Worm (Caenorhabditis elegans) whole organism, young adult: ENCODE measurements around the gene mys-1.

Source experiments
- ama-1 ChIP-seq, 3 experiments: fragments of 150-350 bp in 1 of 3; sonication (generic microtip) in 2 of 3; optimal IDR thresholded peaks; 2 replicates each; lab custom pipeline; 2014 to 2018; ENCODE audit warnings: missing biosample characterization in 2 of 3, missing genetic modification characterization in 2 of 3, missing genetic modification reagents in 2 of 3
- hrde-1 ChIP-seq: sonication (generic microtip); optimal IDR thresholded peaks from 2 replicates; lab custom pipeline; 2016; ENCODE audit warnings: missing genetic modification characterization, mild to moderate bottlenecking, missing compliant biosample characterization, moderate library complexity, missing genotype, missing genetic modification reagents, borderline replicate concordance
- hsf-1 ChIP-seq: fragments of 200-800 bp; sonication (Bioruptor generic); IDR thresholded peaks from 2 replicates; pipeline ENCODE4 v1.3.6; 2022; ENCODE audit warnings: missing genetic modification reagents, missing genetic modification characterization, missing compliant biosample characterization
- lin-26 ChIP-seq: fragments of 200-800 bp; sonication (Bioruptor generic); IDR thresholded peaks from 2 replicates; pipeline ENCODE4 v1.3.6; 2022; ENCODE audit warnings: missing genetic modification reagents, missing genetic modification characterization, missing compliant biosample characterization
- madf-10 ChIP-seq: sonication (generic microtip); optimal IDR thresholded peaks from 2 replicates; lab custom pipeline; 2016; ENCODE audit warnings: mild to moderate bottlenecking, missing genetic modification characterization, missing compliant biosample characterization
- nfya-1 ChIP-seq: sonication (generic microtip); optimal IDR thresholded peaks from 2 replicates; lab custom pipeline; 2017; ENCODE audit warnings: antibody characterized with exemption, missing compliant biosample characterization, missing genetic modification characterization, borderline replicate concordance; ENCODE audit not compliant: insufficient read depth
- repo-1 ChIP-seq: sonication (generic microtip); optimal IDR thresholded peaks from 2 replicates; lab custom pipeline; 2017; ENCODE audit warnings: mild to moderate bottlenecking, missing genetic modification characterization, missing compliant biosample characterization
- tbp1 ChIP-seq: fragments of 200-800 bp; sonication (Bioruptor generic); optimal IDR thresholded peaks from 2 replicates; lab custom pipeline; 2018; ENCODE audit warnings: mild to moderate bottlenecking, missing genetic modification characterization, missing compliant biosample characterization

DNA sequence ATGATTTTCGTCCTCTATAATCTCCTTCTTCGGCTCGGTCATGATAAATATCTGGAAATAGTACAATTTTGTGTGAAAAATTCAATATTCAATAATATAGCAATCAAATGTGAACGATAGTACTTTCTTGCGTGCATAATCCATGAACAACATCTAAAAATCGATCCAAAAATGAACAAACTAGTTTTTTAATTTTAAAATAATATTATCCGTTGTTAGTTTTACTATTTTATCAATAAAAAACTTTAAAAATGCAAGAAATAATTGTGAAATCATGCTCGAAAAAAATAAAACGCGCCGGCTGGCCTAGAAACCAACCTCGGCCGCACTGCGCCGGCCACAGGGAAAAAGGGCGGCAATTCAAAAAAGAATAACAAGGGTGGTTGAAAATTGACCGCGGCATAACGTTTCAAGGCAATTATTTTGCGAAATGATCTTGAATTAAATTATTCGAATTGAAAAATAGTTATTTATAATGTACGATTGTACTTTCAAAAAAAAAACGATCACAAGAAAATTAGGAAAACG, at the start of gene mys-1:
- TF ChIP-seq nfya-1 (no peak), repo-1 (tag; lab: Kevin White, UChicago) (no peak), hrde-1 (tag; lab: Kevin White, UChicago) (no peak), madf-10 (tag; lab: Kevin White, UChicago) (peak; percentile 11), lin-26 (no peak), ama-1 (optimal IDR thresholded peaks at IDR 0.05; lab: Kevin White, UChicago) (no peak), ama-1 (GFP tag; optimal IDR thresholded peaks at IDR 0.05; lab: Kevin White, UChicago) (no peak), tbp1 (peak; percentile 14), hsf-1 (GFP tag; lab: Robert Waterston, UW) (no peak)
